Worm (Caenorhabditis elegans): ENCODE results near the gene sod-5.
A peak's percentile ranks its signal among the peaks of the same experiment; 100 is the strongest.

Gene sod-5

DNA sequence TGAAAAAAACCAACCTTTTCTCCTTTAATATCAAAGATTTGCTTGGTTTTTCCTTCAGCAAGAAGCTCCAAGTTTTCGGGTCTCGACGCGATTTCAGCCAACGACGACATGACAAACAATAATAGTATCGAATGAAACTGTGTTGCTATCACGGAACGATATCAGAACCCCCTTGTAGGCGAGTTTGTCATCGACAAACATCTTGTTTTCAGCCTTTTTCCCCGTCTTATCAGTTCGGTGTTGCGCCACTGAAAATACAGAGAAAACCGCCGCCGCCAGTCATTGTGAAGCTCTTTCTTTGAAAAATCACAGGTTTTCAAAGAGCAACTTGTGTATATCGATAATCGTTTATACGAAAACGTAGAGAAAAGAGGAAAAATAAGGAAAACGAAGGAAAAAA, 45.0 kb upstream of the sod-5 start, which contains the start of gene paic-1 (continued):
- TF ChIP-seq vab-7 (GFP tag; IDR thresholded peaks at IDR 0.05) (no peak), daf-12 (tag; optimal IDR thresholded peaks at IDR 0.05) (no peak), snpc-4 (tag; optimal IDR thresholded peaks at IDR 0.05) (no peak), zfp-3 (GFP tag; conservative IDR thresholded peaks at IDR 0.05) (no peak), ceh-82 (tag; optimal IDR thresholded peaks at IDR 0.05) (no peak), F44E2.7 (GFP tag; IDR thresholded peaks at IDR 0.05) (no peak), hmg-1.1 (GFP tag; IDR thresholded peaks at IDR 0.05) (no peak), mdt-29 (GFP tag; IDR thresholded peaks at IDR 0.05) (no peak), nhr-102 (tag; optimal IDR thresholded peaks at IDR 0.05) (no peak), egl-43 (GFP tag; IDR thresholded peaks at IDR 0.05) (no peak), snpc-1.2 (GFP tag; IDR thresholded peaks at IDR 0.05) (no peak), daf-16 (GFP tag; optimal IDR thresholded peaks at IDR 0.05) (no peak), daf-16 (tag; optimal IDR thresholded peaks at IDR 0.05) (peak; percentile 82), spr-1 (tag; optimal IDR thresholded peaks at IDR 0.05) (no peak), aha-1 (tag) (no peak), cey-2 (tag; optimal IDR thresholded peaks at IDR 0.05; ENCODE audit: borderline replicate concordance, insufficient read depth) (no peak), madf-5 (GFP tag; IDR thresholded peaks at IDR 0.05) (no peak), nhr-25 (tag; optimal IDR thresholded peaks at IDR 0.05; ENCODE audit: borderline replicate concordance, insufficient read depth) (no peak), rbr-2 (tag; optimal IDR thresholded peaks at IDR 0.05) (no peak), lin-15B (tag; optimal IDR thresholded peaks at IDR 0.05) (no peak), zip-2 (tag; optimal IDR thresholded peaks at IDR 0.05) (peak; percentile 41), nhr-28 (tag; optimal IDR thresholded peaks at IDR 0.05) (peak; percentile 37), ceh-28 (tag; optimal IDR thresholded peaks at IDR 0.05) (no peak), F37D6.2 (tag; optimal IDR thresholded peaks at IDR 0.05) (no peak), T20F7.1 (GFP tag; optimal IDR thresholded peaks at IDR 0.05) (no peak), mxl-3 (GFP tag; optimal IDR thresholded peaks at IDR 0.05) (no peak), Y105C5A.15 (GFP tag; IDR thresholded peaks at IDR 0.05) (no peak), ctbp-1 (GFP tag; IDR thresholded peaks at IDR 0.05) (no peak), ces-1 (GFP tag; optimal IDR thresholded peaks at IDR 0.05) (no peak), ZK546.5 (tag; optimal IDR thresholded peaks at IDR 0.05) (no peak), aly-2 (tag; optimal IDR thresholded peaks at IDR 0.05) (no peak), hif-1 (tag; optimal IDR thresholded peaks at IDR 0.05) (no peak), php-3 (GFP tag; IDR thresholded peaks at IDR 0.05) (no peak), mdl-1 (tag; optimal IDR thresholded peaks at IDR 0.05) (no peak), fkh-10 (GFP tag; optimal IDR thresholded peaks at IDR 0.05) (no peak), arid-1 (GFP tag; conservative IDR thresholded peaks at IDR 0.05) (no peak), nhr-48 (tag; optimal IDR thresholded peaks at IDR 0.05) (no peak), unc-39 (tag; optimal IDR thresholded peaks at IDR 0.05) (no peak), gei-8 (GFP tag; optimal IDR thresholded peaks at IDR 0.05) (no peak), unc-62 (GFP tag; optimal IDR thresholded peaks at IDR 0.05 in 1 of 2) (no peak), unc-62 (tag; optimal IDR thresholded peaks at IDR 0.05) (no peak), pha-4 (GFP tag; IDR thresholded peaks at IDR 0.05) (no peak), pha-4 (tag; optimal IDR thresholded peaks at IDR 0.05) (no peak), ZK337.2 (GFP tag; IDR thresholded peaks at IDR 0.05) (no peak), duxl-1 (tag; optimal IDR thresholded peaks at IDR 0.05; ENCODE audit: poor library complexity) (no peak), nhr-10 (tag; optimal IDR thresholded peaks at IDR 0.05) (no peak), R02D3.7 (tag; optimal IDR thresholded peaks at IDR 0.05) (no peak)
